Fruit fly (Drosophila melanogaster) whole organism, pupa: ENCODE results near the gene Pak.
A peak's percentile ranks its signal among the peaks of the same experiment; 100 is the strongest.

Experiments used
- CG12605 ChIP-seq: fragments of 200-800 bp; sonication (Bioruptor generic); IDR thresholded peaks from 2 replicates; pipeline ENCODE4 v1.3.6; 2022; ENCODE audit warnings: missing biosample characterization, missing genetic modification characterization
- CG32121 ChIP-seq: fragments of 200-800 bp; sonication (Bioruptor generic); IDR thresholded peaks from 2 replicates; pipeline ENCODE4 v1.3.6; 2022; ENCODE audit warnings: missing biosample characterization, missing genetic modification characterization
- CG4496 ChIP-seq: fragments of 200-800 bp; sonication (Bioruptor generic); IDR thresholded peaks from 3 replicates; pipeline ENCODE4 v1.3.6; 2022; ENCODE audit warnings: missing biosample characterization, missing genetic modification characterization
- CG9948 ChIP-seq: fragments of 200-800 bp; sonication (Bioruptor generic); optimal IDR thresholded peaks from 2 replicates; lab custom pipeline; 2018; ENCODE audit warnings: missing biosample characterization, mild to moderate bottlenecking, missing genetic modification characterization, moderate library complexity
- Snoo ChIP-seq: fragments of 200-800 bp; sonication (Bioruptor generic); optimal IDR thresholded peaks from 3 replicates; lab custom pipeline; 2017; ENCODE audit warnings: missing biosample characterization, mild to moderate bottlenecking, missing genetic modification characterization, inconsistent platforms

- TF ChIP-seq CG12605 (GFP tag; lab: Robert Waterston, UW) (peak; percentile 65), CG9948 (no peak), CG4496 (0 out of 3 replicates have a peak, but pooled peaks have one; percentile 23), CG32121 (no peak), Snoo (tag; lab: Kevin White, UChicago) (peak; percentile 31)
Measured at dm6 chr3R:6402522-6403171, 52.0 kb downstream of the Pak start.
